Fruit fly (Drosophila melanogaster) whole organism, wandering third instar larva: ENCODE data around the gene CG3526.

Experiments
- Abd-B ChIP-seq: fragments of >200 bp; optimal IDR thresholded peaks from 2 replicates; lab custom pipeline; 2017; ENCODE audit warnings: missing biosample characterization, missing genetic modification characterization
- CG32264 ChIP-seq: fragments of 200-800 bp; sonication (Bioruptor generic); optimal IDR thresholded peaks from 2 replicates; lab custom pipeline; 2016; ENCODE audit warnings: missing biosample characterization, missing genetic modification characterization
- CG9705 ChIP-seq: fragments of 200-800 bp; sonication (Bioruptor generic); optimal IDR thresholded peaks from 2 replicates; lab custom pipeline; 2018; ENCODE audit warnings: missing biosample characterization, mild to moderate bottlenecking, missing genetic modification characterization
- CrebA ChIP-seq: fragments of 200-800 bp; sonication (Bioruptor generic); optimal IDR thresholded peaks from 2 replicates; lab custom pipeline; 2016; ENCODE audit warnings: missing biosample characterization, mild to moderate bottlenecking, missing genetic modification characterization, borderline replicate concordance
- Dfd ChIP-seq: fragments of >200 bp; optimal IDR thresholded peaks from 2 replicates; lab custom pipeline; 2017; ENCODE audit warnings: missing biosample characterization, missing genetic modification characterization
- Dif ChIP-seq: fragments of 200-275, 200-300 bp; sonication (Bioruptor generic); optimal IDR thresholded peaks from 2 replicates; lab custom pipeline; 2018; ENCODE audit warnings: missing biosample characterization, missing genetic modification characterization; ENCODE audit not compliant: partially characterized antibody
- GATAd ChIP-seq: sonication (Bioruptor generic); optimal IDR thresholded peaks from 2 replicates; lab custom pipeline; 2016; ENCODE audit warnings: missing biosample characterization, missing genetic modification characterization
- HLH106 ChIP-seq: fragments of 200-800 bp; optimal IDR thresholded peaks from 3 replicates; lab custom pipeline; 2019; ENCODE audit warnings: missing biosample characterization, mild to moderate bottlenecking, missing genetic modification characterization, moderate library complexity
- Hnf4 ChIP-seq: fragments of 200-800 bp; sonication (Bioruptor generic); optimal IDR thresholded peaks from 2 replicates; lab custom pipeline; 2016; ENCODE audit warnings: missing biosample characterization, mild to moderate bottlenecking, missing genetic modification characterization
- Hr78 ChIP-seq: fragments of >200 bp; optimal IDR thresholded peaks from 2 replicates; lab custom pipeline; 2017; ENCODE audit warnings: missing biosample characterization, missing genetic modification characterization
- Hr83 ChIP-seq: fragments of 200-300 bp; sonication (Bioruptor generic); optimal IDR thresholded peaks from 2 replicates; lab custom pipeline; 2016; ENCODE audit warnings: missing biosample characterization, mild to moderate bottlenecking, missing genetic modification characterization, moderate library complexity; ENCODE audit not compliant: poor library complexity, severe bottlenecking
- Jra ChIP-seq: sonication (Bioruptor generic); optimal IDR thresholded peaks from 2 replicates; lab custom pipeline; 2016; ENCODE audit warnings: missing biosample characterization, missing genetic modification characterization
- Mio ChIP-seq: sonication (Bioruptor generic); optimal IDR thresholded peaks from 2 replicates; lab custom pipeline; 2016; ENCODE audit warnings: missing biosample characterization, missing genetic modification characterization
- Myc ChIP-seq: fragments of >200 bp; optimal IDR thresholded peaks from 2 replicates; lab custom pipeline; 2017
- N ChIP-seq: fragments of >200 bp; optimal IDR thresholded peaks from 2 replicates; lab custom pipeline; 2018; ENCODE audit warnings: missing biosample characterization, missing external identifiers, missing genetic modification characterization
- OdsH ChIP-seq: fragments of 200-800 bp; sonication (Bioruptor generic); optimal IDR thresholded peaks from 2 replicates; lab custom pipeline; 2016; ENCODE audit warnings: missing biosample characterization, mild to moderate bottlenecking, missing genetic modification characterization
- Rel ChIP-seq, 2 experiments: fragments of 200-800 bp; sonication (Bioruptor generic) in 1 of 2; optimal IDR thresholded peaks; 2 replicates in 1 of 2; 3 replicates in 1 of 2; lab custom pipeline; 2016 to 2019; ENCODE audit warnings: mild to moderate bottlenecking in 2 of 2, missing biosample characterization in 2 of 2, missing genetic modification characterization in 2 of 2, moderate library complexity in 1 of 2
- Sp1 ChIP-seq: fragments of 200-800 bp; sonication (Bioruptor generic); optimal IDR thresholded peaks from 3 replicates; lab custom pipeline; 2019; ENCODE audit warnings: missing biosample characterization, mild to moderate bottlenecking, missing genetic modification characterization, moderate library complexity
- Vsx2 ChIP-seq: fragments of 200-300, 225-300 bp; sonication (Bioruptor generic); optimal IDR thresholded peaks from 2 replicates; lab custom pipeline; 2018; ENCODE audit warnings: missing biosample characterization, missing genetic modification characterization; ENCODE audit not compliant: partially characterized antibody
- br ChIP-seq: fragments of 200-800 bp; sonication (Bioruptor generic); optimal IDR thresholded peaks from 2 replicates; lab custom pipeline; 2016; ENCODE audit warnings: missing biosample characterization, missing genetic modification characterization
- brk ChIP-seq: fragments of 200-800 bp; sonication (Bioruptor generic); optimal IDR thresholded peaks from 2 replicates; lab custom pipeline; 2016; ENCODE audit warnings: missing biosample characterization, mild to moderate bottlenecking, missing genetic modification characterization
- dl ChIP-seq, 2 experiments: fragments of 175-275, 200-275 bp in 1 of 2; fragments of 200-275 bp in 1 of 2; sonication (Bioruptor generic); optimal IDR thresholded peaks; lab custom pipeline; 2018; ENCODE audit warnings: mild to moderate bottlenecking in 2 of 2, missing biosample characterization in 2 of 2, missing genetic modification characterization in 2 of 2, moderate library complexity in 2 of 2; ENCODE audit not compliant: partially characterized antibody in 2 of 2, insufficient read depth in 1 of 2
- dmrt93B ChIP-seq: fragments of 200-800 bp; sonication (Bioruptor generic); optimal IDR thresholded peaks from 2 replicates; lab custom pipeline; 2018; ENCODE audit warnings: missing biosample characterization, mild to moderate bottlenecking, missing genetic modification characterization
- dsf ChIP-seq: sonication (Bioruptor generic); optimal IDR thresholded peaks from 2 replicates; lab custom pipeline; 2016; ENCODE audit warnings: missing biosample characterization, missing genetic modification characterization, borderline replicate concordance
- ey ChIP-seq: fragments of 200-800 bp; sonication (Bioruptor generic); optimal IDR thresholded peaks from 2 replicates; lab custom pipeline; 2016; ENCODE audit warnings: missing biosample characterization, missing genetic modification characterization
- foxo ChIP-seq, 2 experiments: fragments of 200-800 bp; sonication (Bioruptor generic); optimal IDR thresholded peaks; 2 replicates in 1 of 2; 3 replicates in 1 of 2; lab custom pipeline; 2016 to 2017; ENCODE audit warnings: missing biosample characterization in 2 of 2, missing genetic modification characterization in 2 of 2
- fru ChIP-seq: fragments of 200-800 bp; sonication (Bioruptor generic); optimal IDR thresholded peaks from 3 replicates; lab custom pipeline; 2016; ENCODE audit warnings: missing biosample characterization, mild to moderate bottlenecking, missing genetic modification characterization
- h ChIP-seq: fragments of 200-800 bp; sonication (Bioruptor generic); optimal IDR thresholded peaks from 3 replicates; lab custom pipeline; 2016; ENCODE audit warnings: missing biosample characterization, mild to moderate bottlenecking, missing genetic modification characterization
- jim ChIP-seq: fragments of 175-275, 200-325 bp; sonication (Bioruptor generic); optimal IDR thresholded peaks from 2 replicates; lab custom pipeline; 2016; ENCODE audit warnings: missing biosample characterization, mild to moderate bottlenecking, missing genetic modification characterization
- lola ChIP-seq: fragments of >200 bp; optimal IDR thresholded peaks from 2 replicates; lab custom pipeline; 2017; ENCODE audit warnings: missing biosample characterization, missing genetic modification characterization
- pan ChIP-seq: fragments of >200 bp; optimal IDR thresholded peaks from 2 replicates; lab custom pipeline; 2017
- psq ChIP-seq: fragments of 200-800 bp; sonication (Bioruptor generic); optimal IDR thresholded peaks from 3 replicates; lab custom pipeline; 2017; ENCODE audit warnings: missing biosample characterization, mild to moderate bottlenecking, missing genetic modification characterization, moderate library complexity
- rgr ChIP-seq: fragments of 200-800 bp; sonication (Bioruptor generic); optimal IDR thresholded peaks from 3 replicates; lab custom pipeline; 2016; ENCODE audit warnings: missing biosample characterization, mild to moderate bottlenecking, missing genetic modification characterization
- sage ChIP-seq: fragments of 200-800 bp; sonication (Bioruptor generic); optimal IDR thresholded peaks from 2 replicates; lab custom pipeline; 2016; ENCODE audit warnings: missing biosample characterization, mild to moderate bottlenecking, missing genetic modification characterization
- sv ChIP-seq: fragments of 200-800 bp; sonication (Bioruptor generic); optimal IDR thresholded peaks from 3 replicates; lab custom pipeline; 2016; ENCODE audit warnings: missing biosample characterization, missing genetic modification characterization
- tai ChIP-seq: sonication (Bioruptor generic); optimal IDR thresholded peaks from 2 replicates; lab custom pipeline; 2016; ENCODE audit warnings: missing biosample characterization, missing genetic modification characterization
- usp ChIP-seq: fragments of >200 bp; optimal IDR thresholded peaks from 2 replicates; lab custom pipeline; 2017; ENCODE audit warnings: missing biosample characterization, missing genetic modification characterization
- woc ChIP-seq: sonication (Bioruptor generic); optimal IDR thresholded peaks from 2 replicates; lab custom pipeline; 2016; ENCODE audit warnings: missing biosample characterization, mild to moderate bottlenecking, missing genetic modification characterization

Gene CG3526

DNA sequence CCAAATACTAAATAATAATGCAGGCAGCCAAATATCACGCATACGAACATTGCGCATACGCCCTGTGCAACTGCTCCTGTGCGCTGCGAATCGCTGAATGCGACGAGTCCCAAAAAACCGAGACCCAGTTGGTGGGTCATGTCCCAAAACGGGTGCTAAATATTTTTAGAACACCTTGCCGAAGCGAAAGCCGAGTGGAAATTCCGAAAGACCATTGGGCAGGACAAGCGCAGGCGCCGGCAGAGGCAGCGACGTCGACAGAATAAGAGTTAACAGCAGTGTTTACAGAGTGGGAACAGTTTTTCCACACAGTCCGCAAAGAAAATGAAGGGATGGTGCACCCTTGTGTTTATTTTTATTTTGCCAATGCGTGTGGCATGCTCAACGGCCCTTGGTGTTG is 2.4 kb upstream of the CG3526 start:
- TF ChIP-seq psq, result no peak
- TF ChIP-seq pan (lab: Kevin White, UChicago), result no peak
- no peak for TF ChIP-seq Hnf4
- TF ChIP-seq Jra (GFP tag; lab: Kevin White, UChicago), result no peak
- no peak for TF ChIP-seq dmrt93B
- TF ChIP-seq Hr83 (GFP tag; lab: Kevin White, UChicago), result no peak
- TF ChIP-seq Dif (GFP tag; lab: Kevin White, UChicago), result no peak
- no peak for TF ChIP-seq dsf (GFP tag; lab: Kevin White, UChicago)
- TF ChIP-seq Rel (GFP tag; optimal IDR thresholded peaks at IDR 0.05; lab: Kevin White, UChicago), result no peak
- TF ChIP-seq Rel (tag; optimal IDR thresholded peaks at IDR 0.05; lab: Kevin White, UChicago), result no peak
- no peak for TF ChIP-seq CG9705 (GFP tag; lab: Kevin White, UChicago)
- TF ChIP-seq rgr (GFP tag; lab: Kevin White, UChicago), result no peak
- no peak for TF ChIP-seq woc (GFP tag; lab: Kevin White, UChicago)
- no peak for TF ChIP-seq HLH106
- TF ChIP-seq Dfd, result no peak
- TF ChIP-seq fru (GFP tag; lab: Kevin White, UChicago), result no peak
- TF ChIP-seq, all 38 proteins: peak for 0

- TF ChIP-seq jim (GFP tag; lab: Kevin White, UChicago) (no peak), br (GFP tag; lab: Kevin White, UChicago) (peak; percentile 28), Hr78 (no peak), foxo (GFP tag; optimal IDR thresholded peaks at IDR 0.05; lab: Kevin White, UChicago) (no peak), Sp1 (peak; percentile 3), dl (GFP tag; optimal IDR thresholded peaks at IDR 0.05; lab: Kevin White, UChicago; ENCODE audit: insufficient read depth in 1 of 2, partially characterized antibody in 2 of 2) (no peak), rgr (GFP tag; lab: Kevin White, UChicago) (peak; percentile 14), CG32264 (GFP tag; lab: Kevin White, UChicago) (no peak), Mio (GFP tag; lab: Kevin White, UChicago) (no peak), Vsx2 (GFP tag; lab: Kevin White, UChicago) (no peak), sage (GFP tag; lab: Kevin White, UChicago) (no peak), fru (GFP tag; lab: Kevin White, UChicago) (no peak), sv (GFP tag; lab: Kevin White, UChicago) (no peak), pan (lab: Kevin White, UChicago) (no peak), woc (GFP tag; lab: Kevin White, UChicago) (no peak), brk (GFP tag; lab: Kevin White, UChicago) (no peak), Abd-B (GFP tag; lab: Kevin White, UChicago) (no peak), Rel (GFP tag; optimal IDR thresholded peaks at IDR 0.05; lab: Kevin White, UChicago) (no peak), Rel (tag; optimal IDR thresholded peaks at IDR 0.05; lab: Kevin White, UChicago) (no peak), ey (GFP tag; lab: Kevin White, UChicago) (peak; percentile 37), CrebA (GFP tag; lab: Kevin White, UChicago) (no peak), h (GFP tag; lab: Kevin White, UChicago) (peak; percentile 45), usp (GFP tag; lab: Kevin White, UChicago) (no peak), GATAd (no peak), Dif (GFP tag; lab: Kevin White, UChicago) (no peak), HLH106 (peak; percentile 53), CG9705 (GFP tag; lab: Kevin White, UChicago) (no peak), dsf (GFP tag; lab: Kevin White, UChicago) (no peak), lola (GFP tag; lab: Kevin White, UChicago) (no peak), OdsH (GFP tag; lab: Kevin White, UChicago) (peak; percentile 0), Myc (lab: Kevin White, UChicago) (no peak), tai (GFP tag; lab: Kevin White, UChicago) (no peak), Dfd (peak; percentile 92), dmrt93B (peak; percentile 39), Hnf4 (no peak), psq (no peak), Jra (GFP tag; lab: Kevin White, UChicago) (no peak), Hr83 (GFP tag; lab: Kevin White, UChicago) (no peak), N (GFP tag; lab: Kevin White, UChicago) (no peak)
Observed at dm6 chrX:2907105-2907694, 16.6 kb downstream of the CG3526 start.
